Worm (Caenorhabditis elegans) whole organism, midembryonic: ENCODE results near the gene gut-2.
A peak's percentile ranks its signal among the peaks of the same experiment; 100 is the strongest.

Experiments used
- T22C8.4 ChIP-seq: fragments of 200-800 bp; sonication (Bioruptor generic); IDR thresholded peaks from 2 replicates; pipeline ENCODE4 v1.3.6; 2022; ENCODE audit warnings: missing genetic modification characterization, missing compliant biosample characterization
- cog-1 ChIP-seq: sonication (generic microtip); optimal IDR thresholded peaks from 2 replicates; lab custom pipeline; 2016; ENCODE audit warnings: missing genetic modification characterization, missing compliant biosample characterization
- flt-1 ChIP-seq: fragments of 200-800 bp; sonication (Bioruptor generic); IDR thresholded peaks from 2 replicates; pipeline ENCODE4 v1.3.6; 2022; ENCODE audit warnings: missing genetic modification characterization, missing compliant biosample characterization
- klf-2 ChIP-seq: fragments of 200-800 bp; sonication (Bioruptor generic); conservative IDR thresholded peaks from 2 replicates; pipeline ENCODE4 v1.3.6; 2022; ENCODE audit warnings: missing genetic modification reagents, missing genetic modification characterization, missing compliant biosample characterization
- med-1 ChIP-seq: sonication (generic microtip); optimal IDR thresholded peaks from 2 replicates; lab custom pipeline; 2017; ENCODE audit warnings: missing genetic modification characterization, mild to moderate bottlenecking, missing compliant biosample characterization, antibody characterized with exemption, missing genetic modification reagents; ENCODE audit not compliant: insufficient read depth
- ref-1 ChIP-seq: fragments of 200-800 bp; sonication (Bioruptor generic); conservative IDR thresholded peaks from 2 replicates; pipeline ENCODE4 v1.3.6; 2022; ENCODE audit warnings: missing genetic modification reagents, missing genetic modification characterization, missing compliant biosample characterization
- tab-1 ChIP-seq: fragments of 200-800 bp; sonication (Bioruptor generic); IDR thresholded peaks from 2 replicates; pipeline ENCODE4 v1.3.6; 2022; ENCODE audit warnings: missing genetic modification characterization, missing compliant biosample characterization
- ztf-23 ChIP-seq: fragments of 200-800 bp; sonication (Bioruptor generic); IDR thresholded peaks from 2 replicates; pipeline ENCODE4 v1.3.6; 2022; ENCODE audit warnings: missing genetic modification reagents, missing genetic modification characterization, missing compliant biosample characterization
- ztf-29 ChIP-seq: fragments of 200-800 bp; sonication (Bioruptor generic); IDR thresholded peaks from 2 replicates; pipeline ENCODE4 v1.3.6; 2022; ENCODE audit warnings: missing genetic modification reagents, missing genetic modification characterization, missing compliant biosample characterization

Gene gut-2

ce11 chrV:13497322-13497847 is at the start of gene gut-2, which contains the start of gene eea-1:
Gene gut-2, plus strand, starts transcription at chrV:13497690.
Gene eea-1, minus strand, starts transcription at chrV:13497372.
- no peak for TF ChIP-seq cog-1 (tag; lab: Kevin White, UChicago)
- no peak for TF ChIP-seq ztf-23

- TF ChIP-seq ztf-23 (no peak), flt-1 (GFP tag; lab: Robert Waterston, UW) (no peak), klf-2 (GFP tag; lab: Robert Waterston, UW) (no peak), ref-1 (GFP tag; lab: Robert Waterston, UW) (no peak), T22C8.4 (no peak), ztf-29 (GFP tag; lab: Robert Waterston, UW) (no peak), tab-1 (no peak), med-1 (GFP tag; lab: Kevin White, UChicago) (no peak), cog-1 (tag; lab: Kevin White, UChicago) (no peak)
Measured at ce11 chrV:13453334-13453733, 44.2 kb upstream of the gut-2 start, which contains the start of gene lurp-2. Gene lurp-2, plus strand, starts transcription at chrV:13453634.

ce11 chrV:13455448-13455847 is 42.0 kb upstream of the gut-2 start, which contains the start of gene lurp-3:
Gene lurp-3, plus strand, starts transcription at chrV:13455748.
- TF ChIP-seq T22C8.4 (no peak), med-1 (GFP tag; lab: Kevin White, UChicago) (no peak), cog-1 (tag; lab: Kevin White, UChicago) (no peak), ztf-29 (GFP tag; lab: Robert Waterston, UW) (no peak), ref-1 (GFP tag; lab: Robert Waterston, UW) (no peak), klf-2 (GFP tag; lab: Robert Waterston, UW) (no peak), ztf-23 (no peak), flt-1 (GFP tag; lab: Robert Waterston, UW) (no peak), tab-1 (no peak)

ce11 chrV:13457858-13458257 is 39.6 kb upstream of the gut-2 start, which contains the start of gene F25H9.2:
Gene F25H9.2, plus strand, starts transcription at chrV:13458083.
- TF ChIP-seq ztf-23: no peak
- no peak for TF ChIP-seq ztf-29 (GFP tag; lab: Robert Waterston, UW)
- no peak for TF ChIP-seq cog-1 (tag; lab: Kevin White, UChicago)
- TF ChIP-seq flt-1 (GFP tag; lab: Robert Waterston, UW): no peak
- TF ChIP-seq tab-1: no peak
- no peak for TF ChIP-seq ref-1 (GFP tag; lab: Robert Waterston, UW)
- no peak for TF ChIP-seq klf-2 (GFP tag; lab: Robert Waterston, UW)
- TF ChIP-seq T22C8.4: no peak
- TF ChIP-seq med-1 (GFP tag; lab: Kevin White, UChicago): no peak

ce11 chrV:13459323-13459722 is 38.2 kb upstream of the gut-2 start, which contains the start of gene bath-39:
Gene bath-39, plus strand, starts transcription at chrV:13459459.
- TF ChIP-seq flt-1 (GFP tag; lab: Robert Waterston, UW): no peak
- no peak for TF ChIP-seq med-1 (GFP tag; lab: Kevin White, UChicago)
- TF ChIP-seq ztf-29 (GFP tag; lab: Robert Waterston, UW): no peak
- TF ChIP-seq klf-2 (GFP tag; lab: Robert Waterston, UW): no peak
- no peak for TF ChIP-seq T22C8.4
- no peak for TF ChIP-seq cog-1 (tag; lab: Kevin White, UChicago)
- TF ChIP-seq ref-1 (GFP tag; lab: Robert Waterston, UW): no peak
- no peak for TF ChIP-seq ztf-23
- TF ChIP-seq tab-1: no peak

ce11 chrV:13462974-13463373 is 34.5 kb upstream of the gut-2 start, which contains the start of gene frm-10:
Gene frm-10, plus strand, starts transcription at chrV:13463207.
- no peak for TF ChIP-seq tab-1
- no peak for TF ChIP-seq med-1 (GFP tag; lab: Kevin White, UChicago)
- no peak for TF ChIP-seq ztf-23
- TF ChIP-seq flt-1 (GFP tag; lab: Robert Waterston, UW): no peak
- TF ChIP-seq cog-1 (tag; lab: Kevin White, UChicago): no peak

- no peak for TF ChIP-seq klf-2 (GFP tag; lab: Robert Waterston, UW)
- no peak for TF ChIP-seq ref-1 (GFP tag; lab: Robert Waterston, UW)
- no peak for TF ChIP-seq cog-1 (tag; lab: Kevin White, UChicago)
- no peak for TF ChIP-seq med-1 (GFP tag; lab: Kevin White, UChicago)
- TF ChIP-seq flt-1 (GFP tag; lab: Robert Waterston, UW): no peak
- no peak for TF ChIP-seq ztf-29 (GFP tag; lab: Robert Waterston, UW)
- no peak for TF ChIP-seq ztf-23
- no peak for TF ChIP-seq T22C8.4
- no peak for TF ChIP-seq tab-1
Measured at ce11 chrV:13464123-13464522, 33.4 kb upstream of the gut-2 start.

ce11 chrV:13468190-13468765 is 29.2 kb upstream of the gut-2 start, which contains the start of the genes F25H9.6 and F25H9.7:
Gene F25H9.6, minus strand, starts transcription at chrV:13468361.
Gene F25H9.7, plus strand, starts transcription at chrV:13468376.
- TF ChIP-seq ztf-29 (GFP tag; lab: Robert Waterston, UW): no peak
- peak; percentile 65; the same call in 1 of the 2 replicates for TF ChIP-seq flt-1 (GFP tag; lab: Robert Waterston, UW)
- peak; percentile 31 for TF ChIP-seq cog-1 (tag; lab: Kevin White, UChicago)
- peak; percentile 76; the same call in 1 of the 2 replicates for TF ChIP-seq ztf-23

ce11 chrV:13472062-13472461 is 25.4 kb upstream of the gut-2 start:
- TF ChIP-seq ztf-23: no peak
- TF ChIP-seq tab-1: no peak
- TF ChIP-seq ref-1 (GFP tag; lab: Robert Waterston, UW): no peak
- TF ChIP-seq ztf-29 (GFP tag; lab: Robert Waterston, UW): no peak
- no peak for TF ChIP-seq klf-2 (GFP tag; lab: Robert Waterston, UW)
- no peak for TF ChIP-seq T22C8.4
- no peak for TF ChIP-seq flt-1 (GFP tag; lab: Robert Waterston, UW)
- TF ChIP-seq med-1 (GFP tag; lab: Kevin White, UChicago): no peak
- TF ChIP-seq cog-1 (tag; lab: Kevin White, UChicago): no peak
